Worm (Caenorhabditis elegans) whole organism, L1 larva: ENCODE measurements around the gene tmem-138.

ENCODE experiments used
- dsc-1 ChIP-seq: sonication (generic microtip); optimal IDR thresholded peaks from 2 replicates; lab custom pipeline; 2016; ENCODE audit warnings: mild to moderate bottlenecking, missing genetic modification characterization, missing compliant biosample characterization
- egl-27 ChIP-seq, 2 experiments: fragments of 150-350 bp in 1 of 2; sonication (generic microtip); optimal IDR thresholded peaks; 3 replicates each; lab custom pipeline; 2017 to 2018; ENCODE audit warnings: missing biosample characterization in 2 of 2, missing genetic modification characterization in 2 of 2, missing genetic modification reagents in 2 of 2
- lin-14 ChIP-seq: fragments of 200-800 bp; sonication (Bioruptor generic); optimal IDR thresholded peaks from 2 replicates; lab custom pipeline; 2018; ENCODE audit warnings: mild to moderate bottlenecking, missing genetic modification characterization, moderate library complexity, missing compliant biosample characterization
- lin-15B ChIP-seq: fragments of 150-350 bp; sonication (generic microtip); optimal IDR thresholded peaks from 3 replicates; lab custom pipeline; 2014; ENCODE audit warnings: missing biosample characterization, missing genetic modification characterization
- mdl-1 ChIP-seq, 2 experiments: fragments of 150-350 bp; optimal IDR thresholded peaks; 2 replicates each; lab custom pipeline; 2014 to 2017; ENCODE audit warnings: missing biosample characterization in 2 of 2, missing genetic modification characterization in 2 of 2, inconsistent platforms in 1 of 2
- nhr-77 ChIP-seq: fragments of 150-350 bp; optimal IDR thresholded peaks from 2 replicates; lab custom pipeline; 2014; ENCODE audit warnings: missing biosample characterization, missing genetic modification characterization
- nhr-84 ChIP-seq: sonication (generic microtip); optimal IDR thresholded peaks from 2 replicates; lab custom pipeline; 2017; ENCODE audit warnings: missing biosample characterization, missing genetic modification characterization
- pax-3 ChIP-seq: fragments of 200-800 bp; sonication (Bioruptor generic); optimal IDR thresholded peaks from 2 replicates; lab custom pipeline; 2018; ENCODE audit warnings: mild to moderate bottlenecking, missing genetic modification characterization, moderate library complexity, missing compliant biosample characterization
- tbx-2 ChIP-seq: sonication (generic microtip); optimal IDR thresholded peaks from 2 replicates; lab custom pipeline; 2016; ENCODE audit warnings: missing genetic modification characterization, missing compliant biosample characterization
- unc-62 ChIP-seq: fragments of 150-350 bp; optimal IDR thresholded peaks from 2 replicates; lab custom pipeline; 2014; ENCODE audit warnings: missing biosample characterization, missing genetic modification reagents, missing genetic modification characterization

DNA sequence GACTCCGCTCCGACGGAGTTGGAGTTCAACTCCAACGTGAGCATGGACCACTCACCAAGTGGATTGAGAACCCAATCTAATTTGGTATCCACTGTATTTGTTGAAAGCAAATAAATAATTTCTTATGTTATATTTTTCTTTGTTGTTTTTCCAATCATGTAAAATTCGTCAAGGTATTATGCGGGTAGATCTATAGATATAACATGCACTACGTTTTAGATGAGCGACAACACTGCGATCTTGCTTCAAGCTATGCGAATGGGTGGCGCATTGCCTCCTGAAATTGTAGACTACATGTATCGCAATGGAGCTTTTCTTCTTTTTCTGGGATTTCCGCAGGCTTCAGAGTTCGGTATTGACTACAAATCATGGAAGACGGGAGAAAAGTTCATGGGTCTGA lies 12.6 kb upstream of the tmem-138 start, which contains the start of gene F10B5.2:
- TF ChIP-seq mdl-1 (tag; optimal IDR thresholded peaks at IDR 0.05; lab: Kevin White, UChicago) (no peak), lin-14 (GFP tag; lab: Kevin White, UChicago) (no peak), pax-3 (tag; lab: Kevin White, UChicago) (no peak), nhr-84 (tag; lab: Kevin White, UChicago) (no peak), tbx-2 (tag; lab: Kevin White, UChicago) (no peak), egl-27 (tag; optimal IDR thresholded peaks at IDR 0.05; lab: Kevin White, UChicago) (no peak), lin-15B (no peak), dsc-1 (tag; lab: Kevin White, UChicago) (no peak), unc-62 (GFP tag; lab: Kevin White, UChicago) (no peak), nhr-77 (tag; lab: Kevin White, UChicago) (no peak)
